Worm (Caenorhabditis elegans) whole organism, early embryonic: Measurements from ENCODE around the gene F58F6.6.

Experiments
- B0310.2 ChIP-seq: sonication (generic microtip); optimal IDR thresholded peaks from 2 replicates; lab custom pipeline; 2016; ENCODE audit warnings: mild to moderate bottlenecking, missing genetic modification characterization, missing compliant biosample characterization
- F13C5.2 ChIP-seq: sonication (generic microtip); optimal IDR thresholded peaks from 2 replicates; lab custom pipeline; 2017; ENCODE audit warnings: mild to moderate bottlenecking, missing genetic modification characterization, inconsistent platforms, missing compliant biosample characterization
- aly-1 ChIP-seq: sonication (generic microtip); optimal IDR thresholded peaks from 2 replicates; lab custom pipeline; 2016; ENCODE audit warnings: missing genetic modification characterization, missing compliant biosample characterization
- ama-1 ChIP-seq: fragments of 150-350 bp; optimal IDR thresholded peaks from 2 replicates; lab custom pipeline; 2014
- ceh-36 ChIP-seq: sonication (generic microtip); optimal IDR thresholded peaks from 2 replicates; lab custom pipeline; 2016; ENCODE audit warnings: missing genetic modification characterization, inconsistent platforms, missing compliant biosample characterization
- flt-1 ChIP-seq: fragments of 200-800 bp; sonication (Bioruptor generic); IDR thresholded peaks from 2 replicates; pipeline ENCODE4 v1.3.6; 2022; ENCODE audit warnings: missing genetic modification characterization, missing compliant biosample characterization
- hmbx-1 ChIP-seq: sonication (generic microtip); optimal IDR thresholded peaks from 2 replicates; lab custom pipeline; 2016; ENCODE audit warnings: mild to moderate bottlenecking, missing genetic modification characterization, missing compliant biosample characterization
- hnd-1 ChIP-seq: sonication (generic microtip); optimal IDR thresholded peaks from 2 replicates; lab custom pipeline; 2016; ENCODE audit warnings: missing genetic modification characterization, missing compliant biosample characterization
- pes-1 ChIP-seq: fragments of 200-800 bp; sonication (Bioruptor generic); IDR thresholded peaks from 2 replicates; pipeline ENCODE4 v1.3.6; 2022; ENCODE audit warnings: missing genetic modification reagents, missing genetic modification characterization, missing compliant biosample characterization
- scrt-1 ChIP-seq: fragments of 200-800 bp; sonication (Bioruptor generic); IDR thresholded peaks from 2 replicates; pipeline ENCODE4 v1.3.6; 2022; ENCODE audit warnings: missing genetic modification characterization, missing compliant biosample characterization
- sea-1 ChIP-seq: fragments of 200-800 bp; sonication (Bioruptor generic); conservative IDR thresholded peaks from 2 replicates; pipeline ENCODE4 v1.3.6; 2022; ENCODE audit warnings: missing genetic modification characterization, missing compliant biosample characterization
- tbx-37 ChIP-seq: fragments of 200-800 bp; sonication (Bioruptor generic); conservative IDR thresholded peaks from 2 replicates; pipeline ENCODE4 v1.3.6; 2022; ENCODE audit warnings: missing genetic modification reagents, missing genetic modification characterization, missing compliant biosample characterization

DNA sequence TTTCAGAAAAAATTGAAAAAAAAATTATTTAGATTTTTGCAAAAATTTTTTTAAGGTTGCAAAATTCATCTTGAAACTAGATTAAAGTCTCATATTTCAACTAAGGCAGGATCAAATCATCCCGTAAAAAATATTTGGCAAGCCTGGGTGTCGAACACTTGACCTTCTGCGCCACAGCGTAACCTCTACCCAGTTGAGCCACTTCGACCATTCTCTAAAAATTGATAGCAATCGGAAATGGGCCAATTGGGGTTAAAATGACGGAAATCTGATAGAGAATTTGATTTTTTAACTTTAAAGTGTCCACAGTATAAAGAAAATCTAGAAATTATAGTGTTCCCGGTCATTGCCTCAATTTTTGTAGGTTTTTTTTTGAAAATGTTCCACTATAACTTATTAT, 49.2 kb downstream of the F58F6.6 start:
- TF ChIP-seq ama-1 (no peak), aly-1 (tag; lab: Kevin White, UChicago) (no peak), tbx-37 (GFP tag; lab: Robert Waterston, UW) (no peak), sea-1 (GFP tag; lab: Robert Waterston, UW) (no peak), F13C5.2 (no peak), flt-1 (GFP tag; lab: Robert Waterston, UW) (no peak), ceh-36 (tag; lab: Kevin White, UChicago) (no peak), pes-1 (GFP tag; lab: Robert Waterston, UW) (no peak), hnd-1 (tag; lab: Kevin White, UChicago) (no peak), hmbx-1 (tag; lab: Kevin White, UChicago) (no peak), B0310.2 (tag; lab: Kevin White, UChicago) (no peak), scrt-1 (GFP tag; lab: Robert Waterston, UW) (no peak)
